Worm (Caenorhabditis elegans) whole organism, mixed stage, embryonic: ENCODE results near the gene ncx-2.

Experiments
- M03D4.4 ChIP-seq: sonication (generic microtip); optimal IDR thresholded peaks from 2 replicates; lab custom pipeline; 2017; ENCODE audit warnings: mild to moderate bottlenecking, missing genetic modification characterization, missing compliant biosample characterization
- blmp-1 ChIP-seq: fragments of 150-350 bp; optimal IDR thresholded peaks from 2 replicates; lab custom pipeline; 2014; ENCODE audit warnings: missing biosample characterization, missing genetic modification characterization
- ceh-43 ChIP-seq: fragments of 200-800 bp; sonication (Bioruptor generic); optimal IDR thresholded peaks from 2 replicates; lab custom pipeline; 2018; ENCODE audit warnings: mild to moderate bottlenecking, missing genetic modification characterization, moderate library complexity, missing compliant biosample characterization
- ceh-83 ChIP-seq: fragments of 200-800 bp; sonication (Bioruptor generic); optimal IDR thresholded peaks from 2 replicates; lab custom pipeline; 2018; ENCODE audit warnings: mild to moderate bottlenecking, missing genetic modification characterization, missing compliant biosample characterization
- ces-1 ChIP-seq: fragments of 150-350 bp; optimal IDR thresholded peaks from 2 replicates; lab custom pipeline; 2014; ENCODE audit warnings: missing biosample characterization, missing genetic modification reagents, missing genetic modification characterization
- cnd-1 ChIP-seq: fragments of 200-800 bp; sonication (Bioruptor generic); optimal IDR thresholded peaks from 2 replicates; lab custom pipeline; 2018; ENCODE audit warnings: mild to moderate bottlenecking, missing genetic modification characterization, missing compliant biosample characterization
- drap-1 ChIP-seq: fragments of 200-800 bp; sonication (Bioruptor generic); optimal IDR thresholded peaks from 3 replicates; lab custom pipeline; 2018; ENCODE audit warnings: mild to moderate bottlenecking, missing genetic modification characterization, missing compliant biosample characterization
- elt-1 ChIP-seq: sonication (generic microtip); optimal IDR thresholded peaks from 2 replicates; lab custom pipeline; 2017; ENCODE audit warnings: missing genetic modification characterization, mild to moderate bottlenecking, missing compliant biosample characterization, antibody characterized with exemption, moderate library complexity, borderline replicate concordance; ENCODE audit not compliant: insufficient read depth
- elt-3 ChIP-seq: fragments of 150-350 bp; optimal IDR thresholded peaks from 2 replicates; lab custom pipeline; 2014; ENCODE audit warnings: missing biosample characterization, missing genetic modification characterization
- flh-1 ChIP-seq: fragments of 200-800 bp; sonication (Bioruptor generic); optimal IDR thresholded peaks from 2 replicates; lab custom pipeline; 2018; ENCODE audit warnings: mild to moderate bottlenecking, missing genetic modification characterization, moderate library complexity, missing compliant biosample characterization
- ham-2 ChIP-seq: fragments of 200-800 bp; sonication (Bioruptor generic); optimal IDR thresholded peaks from 2 replicates; lab custom pipeline; 2018; ENCODE audit warnings: mild to moderate bottlenecking, missing genetic modification characterization, missing compliant biosample characterization
- hlh-1 ChIP-seq: fragments of 150-350 bp; optimal IDR thresholded peaks from 2 replicates; lab custom pipeline; 2014; ENCODE audit warnings: missing biosample characterization, missing genetic modification reagents, missing genetic modification characterization
- lin-13 ChIP-seq: fragments of 150-350 bp; optimal IDR thresholded peaks from 2 replicates; lab custom pipeline; 2014; ENCODE audit warnings: missing biosample characterization, missing genetic modification characterization
- lin-32 ChIP-seq: fragments of 200-800 bp; sonication (Bioruptor generic); optimal IDR thresholded peaks from 2 replicates; lab custom pipeline; 2018; ENCODE audit warnings: mild to moderate bottlenecking, missing genetic modification characterization, missing compliant biosample characterization
- lsy-2 ChIP-seq: fragments of 150-350 bp; optimal IDR thresholded peaks from 2 replicates; lab custom pipeline; 2014; ENCODE audit warnings: missing biosample characterization, missing genetic modification characterization
- mab-5 ChIP-seq: fragments of 150-350 bp; optimal IDR thresholded peaks from 2 replicates; lab custom pipeline; 2014; ENCODE audit warnings: missing biosample characterization, missing genetic modification characterization
- mep-1 ChIP-seq: fragments of 150-350 bp; optimal IDR thresholded peaks from 2 replicates; lab custom pipeline; 2017; ENCODE audit warnings: missing biosample characterization, missing genetic modification reagents, missing genetic modification characterization, inconsistent platforms
- mls-2 ChIP-seq: sonication (generic microtip); optimal IDR thresholded peaks from 2 replicates; lab custom pipeline; 2016; ENCODE audit warnings: mild to moderate bottlenecking, missing genetic modification characterization, moderate library complexity, missing compliant biosample characterization
- nhr-12 ChIP-seq: fragments of 150-350 bp; optimal IDR thresholded peaks from 2 replicates; lab custom pipeline; 2014; ENCODE audit warnings: missing biosample characterization, missing genetic modification characterization
- nhr-2 ChIP-seq: fragments of 150-350 bp; optimal IDR thresholded peaks from 2 replicates; lab custom pipeline; 2014; ENCODE audit warnings: missing biosample characterization, missing genetic modification characterization
- nhr-237 ChIP-seq: fragments of 150-350 bp; optimal IDR thresholded peaks from 2 replicates; lab custom pipeline; 2014; ENCODE audit warnings: missing biosample characterization, missing genetic modification characterization
- nhr-28 ChIP-seq: fragments of 150-350 bp; optimal IDR thresholded peaks from 2 replicates; lab custom pipeline; 2014; ENCODE audit warnings: missing biosample characterization, missing genetic modification characterization
- nhr-76 ChIP-seq: sonication (generic microtip); optimal IDR thresholded peaks from 2 replicates; lab custom pipeline; 2017; ENCODE audit warnings: missing biosample characterization, missing genetic modification characterization
- pha-4 ChIP-seq: fragments of 150-350 bp; optimal IDR thresholded peaks from 2 replicates; lab custom pipeline; 2018; ENCODE audit warnings: missing biosample characterization, missing genetic modification reagents, missing genetic modification characterization
- sem-2 ChIP-seq: fragments of 200-800 bp; sonication (Bioruptor generic); optimal IDR thresholded peaks from 2 replicates; lab custom pipeline; 2018; ENCODE audit warnings: mild to moderate bottlenecking, missing genetic modification characterization, missing compliant biosample characterization
- snpc-4 ChIP-seq: fragments of 150-350 bp; optimal IDR thresholded peaks from 2 replicates; lab custom pipeline; 2014; ENCODE audit warnings: missing biosample characterization, missing genetic modification characterization
- sptf-1 ChIP-seq: sonication (generic microtip); optimal IDR thresholded peaks from 2 replicates; lab custom pipeline; 2017; ENCODE audit warnings: mild to moderate bottlenecking, missing genetic modification characterization, moderate library complexity, missing compliant biosample characterization
- tbx-8 ChIP-seq: fragments of 200-800 bp; sonication (Bioruptor generic); optimal IDR thresholded peaks from 2 replicates; lab custom pipeline; 2018; ENCODE audit warnings: mild to moderate bottlenecking, missing genetic modification characterization, moderate library complexity, missing compliant biosample characterization
- unc-120 ChIP-seq: sonication (generic microtip); optimal IDR thresholded peaks from 2 replicates; lab custom pipeline; 2017; ENCODE audit warnings: missing genetic modification characterization, missing compliant biosample characterization; ENCODE audit not compliant: poor library complexity, severe bottlenecking
- unc-39 ChIP-seq: fragments of 150-350 bp; optimal IDR thresholded peaks from 2 replicates; lab custom pipeline; 2014; ENCODE audit warnings: missing biosample characterization, missing genetic modification characterization
- unc-62 ChIP-seq: fragments of 150-350 bp; optimal IDR thresholded peaks from 2 replicates; lab custom pipeline; 2014; ENCODE audit warnings: missing biosample characterization, missing genetic modification reagents, missing genetic modification characterization
- zip-8 ChIP-seq: fragments of 150-350 bp; optimal IDR thresholded peaks from 2 replicates; lab custom pipeline; 2014; ENCODE audit warnings: missing biosample characterization, missing genetic modification characterization
- ztf-11 ChIP-seq: fragments of 150-350 bp; optimal IDR thresholded peaks from 2 replicates; lab custom pipeline; 2014; ENCODE audit warnings: missing biosample characterization, missing genetic modification characterization

ncx-2 gene

ce11 chrV:5303389-5303788 is at the start of gene ncx-2:
ncx-2 (plus strand) TSS chrV:5303689.
- TF ChIP-seq sem-2 (GFP tag; lab: Kevin White, UChicago) (no peak), pha-4 (tag; lab: Kevin White, UChicago) (no peak), nhr-2 (tag; lab: Kevin White, UChicago) (no peak), tbx-8 (no peak), lsy-2 (tag; lab: Kevin White, UChicago) (no peak), ces-1 (GFP tag; lab: Kevin White, UChicago) (no peak), mls-2 (tag; lab: Kevin White, UChicago) (no peak), cnd-1 (tag; lab: Kevin White, UChicago) (no peak), nhr-76 (tag; lab: Kevin White, UChicago) (no peak)

- TF ChIP-seq elt-3, result no peak
- TF ChIP-seq tbx-8, result no peak
Observed at ce11 chrV:5257358-5257757, 46.1 kb upstream of the ncx-2 start, which contains the start of gene srt-67. srt-67 (minus strand) TSS chrV:5257458.

DNA sequence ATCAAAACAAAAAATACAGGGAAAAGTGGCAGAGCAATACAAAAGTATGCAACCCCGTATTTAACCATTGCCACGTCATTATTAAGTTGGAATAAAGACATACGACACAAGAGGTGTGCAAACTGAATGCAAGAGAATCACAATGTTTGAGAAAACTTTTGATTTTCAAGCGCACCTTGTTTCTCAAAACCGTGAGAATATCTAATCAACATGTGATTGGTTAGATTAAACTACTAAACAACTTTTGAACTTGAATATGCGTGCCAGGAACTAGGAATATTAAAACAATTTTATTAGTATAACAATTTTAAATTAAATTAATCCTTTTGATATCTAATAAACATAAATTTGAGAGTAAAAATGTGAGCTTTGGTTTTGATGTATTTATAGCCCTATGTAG is 44.0 kb upstream of the ncx-2 start, which contains the start of gene srt-70:
Gene srt-70, minus strand, starts transcription at position 101 of the 400 bp plus-strand sequence.
- TF ChIP-seq flh-1 (no peak), mab-5 (tag; lab: Kevin White, UChicago) (no peak), unc-62 (GFP tag; lab: Kevin White, UChicago) (no peak), elt-1 (tag; lab: Kevin White, UChicago) (no peak)

DNA sequence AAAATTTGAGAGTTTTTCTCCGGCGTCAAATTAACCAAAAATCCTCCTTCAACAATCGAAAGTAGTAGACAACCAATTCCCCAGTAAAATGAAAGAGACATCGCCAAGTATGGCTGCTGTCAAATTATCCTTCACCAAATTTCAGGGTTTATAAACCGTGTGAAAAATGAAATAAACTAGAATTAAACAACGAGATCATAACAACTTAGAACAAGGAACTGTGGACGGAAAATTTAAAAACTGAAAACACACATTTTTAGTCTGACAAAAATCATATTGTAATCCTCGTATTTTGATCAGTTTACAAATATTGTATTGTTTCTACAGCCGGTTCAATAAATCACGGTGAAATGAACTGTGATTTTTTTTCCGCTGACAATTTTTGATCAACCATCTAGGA is 40.5 kb upstream of the ncx-2 start, which contains the start of gene cest-30:
Gene cest-30, minus strand, starts transcription at position 101 of the 400 bp plus-strand sequence.
- no peak for TF ChIP-seq ham-2 (GFP tag; lab: Kevin White, UChicago)
- TF ChIP-seq nhr-28 (tag; lab: Kevin White, UChicago), result no peak
- no peak for TF ChIP-seq sptf-1
- TF ChIP-seq mep-1 (tag; lab: Kevin White, UChicago), result no peak
- no peak for TF ChIP-seq cnd-1 (tag; lab: Kevin White, UChicago)
- TF ChIP-seq ceh-43, result no peak
- TF ChIP-seq unc-39 (tag; lab: Kevin White, UChicago), result no peak
- TF ChIP-seq nhr-76 (tag; lab: Kevin White, UChicago), result no peak
- no peak for TF ChIP-seq flh-1
- no peak for TF ChIP-seq nhr-237 (tag; lab: Kevin White, UChicago)
- TF ChIP-seq elt-3, result no peak
- TF ChIP-seq ztf-11, result no peak
- no peak for TF ChIP-seq unc-120 (tag; lab: Kevin White, UChicago)
- TF ChIP-seq lin-13, result no peak
- no peak for TF ChIP-seq mab-5 (tag; lab: Kevin White, UChicago)
- no peak for TF ChIP-seq hlh-1 (tag; lab: Kevin White, UChicago)
- TF ChIP-seq tbx-8, result no peak
- no peak for TF ChIP-seq elt-1 (tag; lab: Kevin White, UChicago)
- no peak for TF ChIP-seq nhr-2 (tag; lab: Kevin White, UChicago)

DNA sequence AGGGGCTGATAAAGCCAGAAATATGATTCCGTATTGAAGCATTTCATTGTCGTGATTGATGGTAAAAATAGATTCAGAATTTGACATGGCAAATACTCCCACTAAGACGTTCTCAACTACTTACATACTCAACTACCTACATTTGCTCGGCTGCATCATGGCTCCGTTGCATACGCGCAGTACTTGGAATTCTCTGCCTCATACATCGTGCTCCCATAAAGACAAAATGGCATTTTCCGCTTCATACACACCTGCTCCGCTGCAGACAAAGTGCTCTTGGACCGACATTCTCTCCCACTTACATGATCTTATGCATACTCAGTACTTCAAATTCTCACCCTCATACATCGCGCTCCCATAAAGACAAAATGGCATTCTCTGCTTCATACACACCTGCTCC is 37.9 kb upstream of the ncx-2 start, which contains the start of the genes srt-69 and B0238.12:
Gene srt-69, minus strand, starts transcription at position 101 of the 400 bp plus-strand sequence.
Gene B0238.12, plus strand, starts transcription at position 264 of the 400 bp plus-strand sequence.
- no peak for TF ChIP-seq nhr-76 (tag; lab: Kevin White, UChicago)

DNA sequence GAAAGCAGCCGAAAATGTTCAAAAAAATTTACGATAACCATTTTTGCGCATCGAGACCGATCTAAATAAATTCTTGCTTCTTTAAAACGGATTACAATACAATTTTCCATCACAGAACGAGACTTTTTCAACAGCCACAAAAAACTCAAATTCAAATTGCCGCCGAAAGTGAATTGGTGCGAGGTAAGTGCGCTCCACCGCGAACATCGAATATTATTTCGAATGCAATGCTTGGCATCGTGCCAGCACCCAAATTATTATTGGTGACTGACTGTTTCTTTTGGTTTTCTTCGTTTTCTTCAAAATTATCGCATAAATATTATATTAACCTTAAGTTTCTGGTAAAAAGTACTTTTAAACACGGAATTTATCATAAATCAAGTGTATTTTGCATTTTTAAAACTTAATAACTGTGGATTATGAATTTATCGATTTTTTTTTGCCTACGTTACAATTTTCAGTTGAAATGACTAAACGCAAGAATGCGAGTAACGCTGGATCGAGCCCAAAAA is 34.4 kb upstream of the ncx-2 start, which contains the start of gene penr-1:
Gene penr-1, plus strand, starts transcription at position 462 of the 512 bp plus-strand sequence.
- TF ChIP-seq nhr-28 (tag; lab: Kevin White, UChicago), result no peak
- TF ChIP-seq mep-1 (tag; lab: Kevin White, UChicago), result peak; percentile 41
- no peak for TF ChIP-seq tbx-8
- peak; percentile 50 for TF ChIP-seq ces-1 (GFP tag; lab: Kevin White, UChicago)
- TF ChIP-seq M03D4.4, result no peak
- TF ChIP-seq ceh-83 (GFP tag; lab: Kevin White, UChicago), result no peak
- TF ChIP-seq unc-120 (tag; lab: Kevin White, UChicago), result no peak
- no peak for TF ChIP-seq mls-2 (tag; lab: Kevin White, UChicago)
- no peak for TF ChIP-seq elt-1 (tag; lab: Kevin White, UChicago)
- TF ChIP-seq flh-1, result no peak
- no peak for TF ChIP-seq blmp-1 (tag; lab: Kevin White, UChicago)
- no peak for TF ChIP-seq nhr-12 (tag; lab: Kevin White, UChicago)
- peak; percentile 22 for TF ChIP-seq lin-13
- no peak for TF ChIP-seq nhr-76 (tag; lab: Kevin White, UChicago)
- TF ChIP-seq lsy-2 (tag; lab: Kevin White, UChicago), result peak; percentile 26
- TF ChIP-seq zip-8 (tag; lab: Kevin White, UChicago), result no peak
- no peak for TF ChIP-seq nhr-2 (tag; lab: Kevin White, UChicago)
- TF ChIP-seq snpc-4 (tag; lab: Kevin White, UChicago), result no peak
- no peak for TF ChIP-seq ham-2 (GFP tag; lab: Kevin White, UChicago)
- TF ChIP-seq nhr-237 (tag; lab: Kevin White, UChicago), result no peak
- no peak for TF ChIP-seq hlh-1 (tag; lab: Kevin White, UChicago)
- no peak for TF ChIP-seq ztf-11
- no peak for TF ChIP-seq pha-4 (tag; lab: Kevin White, UChicago)
- no peak for TF ChIP-seq lin-32 (GFP tag; lab: Kevin White, UChicago)
- TF ChIP-seq drap-1, result no peak
- TF ChIP-seq sptf-1, result no peak
- TF ChIP-seq, all 35 proteins: peak for 4
